Fruit fly (Drosophila melanogaster): ENCODE data around the gene bou.

Gene bou

DNA sequence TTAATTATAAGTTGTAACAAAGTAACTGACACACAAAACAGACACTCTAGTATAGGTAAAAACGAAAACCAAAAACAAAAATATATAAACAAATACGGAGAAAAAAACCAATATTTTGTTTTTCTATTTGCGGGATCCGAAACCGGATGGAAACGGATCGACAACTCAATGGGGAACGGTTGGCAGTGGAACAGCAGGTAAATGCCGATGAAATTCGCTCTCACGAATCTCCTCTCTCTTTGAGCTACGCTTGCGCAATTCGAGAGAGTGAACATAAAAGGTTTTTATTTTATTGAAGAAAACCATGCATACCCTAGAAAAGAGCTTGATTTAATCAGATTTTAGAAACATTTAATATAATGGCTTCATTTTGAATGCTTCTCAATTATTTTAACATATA is 805 bp downstream of the bou start:
- no peak for TF ChIP-seq CG17801 (GFP tag; optimal IDR thresholded peaks at IDR 0.05; ENCODE audit: partially characterized antibody)

dm6 chrX:6988082-6988481 is 1.8 kb downstream of the bou start:
- no peak for TF ChIP-seq CG17801 (GFP tag; optimal IDR thresholded peaks at IDR 0.05; ENCODE audit: partially characterized antibody)

dm6 chrX:6988632-6989338 is 2.5 kb downstream of the bou start:
- TF ChIP-seq CG17801 (GFP tag; optimal IDR thresholded peaks at IDR 0.05; ENCODE audit: partially characterized antibody): no peak

DNA sequence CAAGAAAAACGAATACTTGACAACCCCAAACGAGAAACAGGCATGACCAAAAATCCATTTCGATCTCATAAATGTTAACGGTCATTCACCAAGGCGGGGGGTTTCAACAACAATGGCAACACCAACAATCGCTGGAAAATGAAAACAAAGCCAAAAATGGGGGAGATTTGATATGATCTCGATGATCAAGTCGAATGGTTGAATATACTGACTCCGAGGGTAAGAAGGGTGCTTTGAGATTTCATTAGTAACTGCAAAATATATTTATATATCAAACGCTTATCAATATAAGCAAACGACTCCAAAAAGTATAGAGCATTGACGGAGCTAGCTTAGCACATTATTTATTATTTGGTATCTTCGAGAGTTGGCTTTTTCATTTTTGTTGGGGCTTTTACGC is 3.8 kb downstream of the bou start:
- TF ChIP-seq CG17801 (GFP tag; optimal IDR thresholded peaks at IDR 0.05; ENCODE audit: partially characterized antibody): no peak

DNA sequence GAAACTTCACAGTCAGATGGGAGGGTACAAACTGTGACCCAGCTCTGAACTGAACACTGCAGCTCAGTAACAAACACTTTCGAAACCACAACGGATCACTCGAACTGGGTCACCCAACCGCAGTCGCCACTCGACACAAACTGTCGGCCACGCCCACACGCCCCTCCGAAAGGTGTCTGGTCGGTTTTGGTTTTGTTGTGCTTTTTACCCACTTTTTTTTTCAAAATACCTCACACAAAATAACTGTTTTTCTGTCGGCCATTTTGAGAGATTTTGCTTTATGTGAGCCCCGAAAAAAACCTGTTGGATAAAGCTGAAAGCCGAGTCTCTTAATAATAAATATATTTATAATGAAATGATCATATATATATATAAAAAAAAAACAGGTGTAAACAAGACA is 5.0 kb downstream of the bou start, which contains the start of gene ogre:
Gene ogre, minus strand, starts transcription at position 33 of the 400 bp plus-strand sequence.
- no peak for TF ChIP-seq CG17801 (GFP tag; optimal IDR thresholded peaks at IDR 0.05; ENCODE audit: partially characterized antibody)

dm6 chrX:6993350-6993749 is 7.1 kb downstream of the bou start, which contains the start of gene Inx7:
Gene Inx7 (minus strand): TSS chrX:6993612.
- TF ChIP-seq CG17801 (GFP tag; optimal IDR thresholded peaks at IDR 0.05; ENCODE audit: partially characterized antibody): no peak

DNA sequence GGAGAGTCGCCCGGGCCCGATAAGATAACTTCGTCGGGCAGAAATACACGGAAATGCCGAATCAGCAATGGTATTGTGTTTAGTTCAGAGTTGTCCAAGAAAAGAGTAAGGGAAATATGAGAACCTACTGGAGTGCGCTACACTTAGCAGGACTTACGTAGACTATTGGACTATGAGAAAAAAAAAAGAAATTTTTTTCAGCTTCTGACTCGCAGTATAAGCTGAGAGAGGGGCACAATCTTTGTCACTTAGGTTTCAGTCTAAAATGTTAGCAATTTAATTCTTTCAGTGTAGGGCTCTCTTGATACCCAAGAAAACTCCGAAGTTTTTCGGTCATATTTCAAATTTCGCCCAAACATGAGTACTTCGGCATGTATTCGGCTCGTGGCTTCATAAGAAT is 7.5 kb downstream of the bou start:
- peak; percentile 35 for TF ChIP-seq CG17801 (GFP tag; optimal IDR thresholded peaks at IDR 0.05; ENCODE audit: partially characterized antibody)

DNA sequence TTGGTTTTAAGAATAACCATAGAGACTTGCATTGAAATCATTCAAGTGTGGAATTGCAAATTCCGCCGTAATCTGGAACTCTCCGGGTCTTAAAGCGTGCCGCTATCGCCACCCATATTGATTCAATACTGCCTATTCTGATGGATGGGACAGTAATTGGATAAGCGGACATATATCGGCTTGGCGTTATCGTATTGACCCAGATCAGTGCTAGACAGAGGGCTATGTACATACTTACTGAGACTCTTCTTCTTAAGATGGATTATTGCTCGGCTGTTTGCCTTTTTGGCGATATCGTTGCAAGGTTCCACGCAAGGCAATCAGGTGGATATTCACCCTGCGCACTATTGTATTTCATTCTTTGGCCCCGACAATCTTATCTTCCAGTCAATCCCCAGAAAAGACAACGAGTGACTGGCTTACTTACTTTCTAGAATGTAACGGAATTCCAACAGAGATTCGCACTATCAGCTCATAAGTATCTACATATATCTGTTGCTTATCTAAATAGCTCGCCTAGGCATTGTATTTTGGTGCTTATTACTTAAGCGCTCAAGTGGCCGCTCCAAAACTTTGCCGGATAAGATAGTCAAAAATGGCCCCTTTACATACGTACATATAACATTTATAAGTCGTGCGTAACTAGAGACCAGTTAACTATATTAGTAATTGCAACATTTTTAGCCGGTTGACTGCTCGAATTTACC is 8.3 kb downstream of the bou start:
- TF ChIP-seq CG17801 (GFP tag; optimal IDR thresholded peaks at IDR 0.05; ENCODE audit: partially characterized antibody): no peak

DNA sequence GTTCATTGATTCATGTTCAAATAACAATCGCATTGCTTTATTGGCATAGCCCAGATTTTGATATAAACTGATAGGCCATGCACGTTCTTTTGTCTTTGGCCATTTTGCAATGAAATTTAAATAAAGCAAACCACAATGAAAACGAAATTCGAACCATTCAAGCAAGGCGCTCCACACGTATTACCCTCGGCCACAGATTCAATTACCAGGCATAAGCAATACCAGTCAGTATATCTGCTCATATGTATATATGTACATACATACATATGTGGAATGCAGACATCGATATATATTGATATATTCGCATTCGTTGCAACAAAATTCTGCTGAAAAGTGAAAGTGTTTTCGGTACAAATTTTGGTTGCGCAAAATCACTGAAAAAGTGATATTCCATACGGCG is 9.0 kb downstream of the bou start:
- TF ChIP-seq CG17801 (GFP tag; optimal IDR thresholded peaks at IDR 0.05; ENCODE audit: partially characterized antibody): no peak

dm6 chrX:6996130-6996529 is 9.8 kb downstream of the bou start:
- TF ChIP-seq CG17801 (GFP tag; optimal IDR thresholded peaks at IDR 0.05; ENCODE audit: partially characterized antibody): no peak

DNA sequence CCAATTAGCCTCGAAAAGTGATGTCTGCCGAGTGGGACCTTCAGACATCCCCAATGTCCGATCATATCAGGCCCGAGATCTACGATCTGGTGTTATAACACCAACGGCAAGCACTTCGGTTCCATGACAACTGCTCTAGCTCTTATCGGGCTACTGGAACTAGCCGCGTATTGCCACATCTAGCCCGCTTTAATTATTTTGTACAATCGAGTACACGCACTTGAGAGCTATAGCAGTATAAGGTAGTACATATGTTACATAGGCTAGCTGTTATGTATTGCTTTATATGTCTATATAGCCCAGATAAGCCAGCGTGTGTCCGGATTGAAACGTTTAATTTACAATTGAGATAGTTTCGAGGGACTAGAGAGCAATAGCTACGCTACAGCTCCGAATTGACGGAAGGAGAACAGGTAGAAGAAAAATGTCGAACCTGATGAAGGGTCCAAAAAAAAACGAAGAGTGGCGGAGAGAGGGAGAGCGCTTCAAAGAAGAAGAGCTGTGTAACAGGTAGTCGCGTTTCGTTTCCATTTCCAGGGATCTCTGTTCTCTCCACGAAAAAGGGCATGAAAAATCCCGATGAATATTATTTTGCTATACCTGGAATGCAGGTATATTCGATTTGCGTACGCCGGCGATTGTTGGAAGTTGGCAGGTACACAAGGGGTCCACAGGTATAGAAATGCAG is 10.8 kb downstream of the bou start:
- TF ChIP-seq CG17801 (GFP tag; optimal IDR thresholded peaks at IDR 0.05; ENCODE audit: partially characterized antibody): no peak

DNA sequence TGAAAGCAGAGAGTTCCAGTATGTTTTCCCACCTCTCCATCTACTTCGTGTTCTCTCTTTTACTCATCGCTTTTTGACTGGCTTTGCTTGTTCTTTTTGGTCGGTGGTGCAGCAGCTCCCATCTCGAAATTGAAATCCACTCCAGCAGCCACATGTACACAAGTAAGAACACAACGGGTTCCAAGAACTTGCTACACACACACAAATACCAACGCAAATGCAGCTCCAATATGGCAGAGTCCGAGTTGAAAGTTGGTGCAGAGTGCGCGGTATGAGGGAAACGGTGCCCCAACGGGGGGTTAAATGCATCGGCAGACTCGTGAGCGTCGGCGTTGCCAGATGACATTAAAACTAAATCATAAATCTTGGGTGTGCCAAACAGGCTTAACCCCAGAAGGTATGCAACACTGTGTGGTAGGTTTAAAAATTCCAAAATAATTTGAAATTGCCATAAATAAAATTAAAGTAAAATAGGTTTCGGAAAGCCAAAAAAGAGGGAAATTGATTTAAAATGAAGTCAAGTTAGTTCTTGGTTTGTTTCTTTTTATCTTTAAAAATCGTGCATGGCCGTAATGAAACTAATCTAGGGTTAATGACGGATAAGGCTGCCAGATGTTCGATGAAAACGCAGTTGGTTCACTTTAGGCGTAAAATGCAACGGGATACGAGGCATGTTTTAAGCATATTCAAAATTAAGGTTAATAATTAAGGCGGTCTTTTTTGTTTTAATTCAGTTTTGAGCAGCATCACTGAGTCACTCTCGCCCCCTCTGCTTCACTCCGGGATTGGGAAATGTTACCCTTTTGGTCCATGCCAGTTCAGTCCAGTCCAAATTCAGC is 11.6 kb downstream of the bou start:
- TF ChIP-seq CG17801 (GFP tag; optimal IDR thresholded peaks at IDR 0.05; ENCODE audit: partially characterized antibody): peak; percentile 22

dm6 chrX:6998492-6998852 is 12.2 kb downstream of the bou start, which contains the start of gene Inx2:
Gene Inx2 (plus strand): TSS chrX:6998672.
- TF ChIP-seq CG17801 (GFP tag; optimal IDR thresholded peaks at IDR 0.05; ENCODE audit: partially characterized antibody): peak; percentile 85

DNA sequence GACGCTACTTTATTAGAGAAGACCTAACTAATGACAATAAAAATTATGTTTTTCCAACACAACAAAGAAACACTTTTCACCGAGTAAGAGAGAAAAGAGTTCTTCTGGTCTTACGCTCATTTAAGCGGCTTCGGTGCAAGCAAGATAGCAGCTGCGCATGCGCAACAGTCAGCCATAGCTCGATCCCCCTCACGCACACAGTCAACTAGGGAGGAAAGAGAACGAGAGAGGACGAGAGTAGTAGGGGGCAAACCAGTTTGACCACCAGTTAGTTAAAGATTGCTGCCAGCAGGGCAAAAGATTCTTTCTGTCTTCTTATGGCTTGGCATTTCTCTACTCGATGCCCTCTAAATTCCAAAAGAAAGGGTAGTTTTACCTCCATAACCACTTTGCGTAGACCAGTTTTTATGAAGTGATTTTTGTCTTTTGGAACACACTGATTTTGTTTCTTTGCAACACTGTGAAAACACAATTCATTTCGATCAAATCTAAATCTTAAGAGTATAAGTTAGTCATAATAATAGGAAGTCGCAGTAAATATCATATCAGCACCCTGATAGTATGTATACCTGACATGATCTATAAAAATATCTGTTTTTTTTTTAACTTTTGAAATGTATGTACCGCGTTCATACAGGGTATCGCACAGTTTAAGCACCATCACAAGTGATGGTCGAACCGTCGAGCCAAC is 14.3 kb downstream of the bou start:
- no peak for TF ChIP-seq CG17801 (GFP tag; optimal IDR thresholded peaks at IDR 0.05; ENCODE audit: partially characterized antibody)
